Worm (Caenorhabditis elegans): Measurements from ENCODE around the gene M02D8.5.

ce11 chrX:8763607-8764006 is 2.2 kb upstream of the M02D8.5 start, which contains the start of gene zig-12:
- TF ChIP-seq flt-1 (GFP tag; IDR thresholded peaks at IDR 0.05) (no peak), ama-1 (optimal IDR thresholded peaks at IDR 0.05) (no peak)

Measured in whole organism, early embryonic.